Fruit fly (Drosophila melanogaster) whole organism, pupa: ENCODE results near the gene CG16854.
A peak's percentile ranks its signal among the peaks of the same experiment; 100 is the strongest.

ENCODE experiments used
- CG10348 ChIP-seq: fragments of 200-800 bp; sonication (Bioruptor generic); IDR thresholded peaks from 2 replicates; pipeline ENCODE4 v1.3.6; 2022; ENCODE audit warnings: missing biosample characterization, missing genetic modification characterization
- CG12605 ChIP-seq: fragments of 200-800 bp; sonication (Bioruptor generic); IDR thresholded peaks from 2 replicates; pipeline ENCODE4 v1.3.6; 2022; ENCODE audit warnings: missing biosample characterization, missing genetic modification characterization
- CG13204 ChIP-seq: fragments of 200-800 bp; sonication (Bioruptor generic); optimal IDR thresholded peaks from 2 replicates; lab custom pipeline; 2018; ENCODE audit warnings: missing biosample characterization, mild to moderate bottlenecking, missing genetic modification characterization, moderate library complexity
- CG14655 ChIP-seq: fragments of 200-800 bp; sonication (Bioruptor generic); optimal IDR thresholded peaks from 3 replicates; lab custom pipeline; 2017; ENCODE audit warnings: mild to moderate bottlenecking, missing biosample characterization, missing genetic modification reagents, missing genetic modification characterization
- CG15710 ChIP-seq: fragments of 200-800 bp; sonication (Bioruptor generic); optimal IDR thresholded peaks from 2 replicates; lab custom pipeline; 2018; ENCODE audit warnings: missing biosample characterization, mild to moderate bottlenecking, missing genetic modification characterization, moderate library complexity
- CG17806 ChIP-seq: fragments of 200-800 bp; sonication (Bioruptor generic); optimal IDR thresholded peaks from 2 replicates; lab custom pipeline; 2018; ENCODE audit warnings: missing biosample characterization, mild to moderate bottlenecking, missing genetic modification characterization, moderate library complexity
- CG32121 ChIP-seq: fragments of 200-800 bp; sonication (Bioruptor generic); IDR thresholded peaks from 2 replicates; pipeline ENCODE4 v1.3.6; 2022; ENCODE audit warnings: missing biosample characterization, missing genetic modification characterization
- CG34367 ChIP-seq: fragments of 200-800 bp; sonication (Bioruptor generic); optimal IDR thresholded peaks from 2 replicates; lab custom pipeline; 2018; ENCODE audit warnings: missing biosample characterization, mild to moderate bottlenecking, missing genetic modification characterization
- CG4496 ChIP-seq: fragments of 200-800 bp; sonication (Bioruptor generic); IDR thresholded peaks from 3 replicates; pipeline ENCODE4 v1.3.6; 2022; ENCODE audit warnings: missing biosample characterization, missing genetic modification characterization
- CG8159 ChIP-seq: fragments of 200-800 bp; sonication (Bioruptor generic); optimal IDR thresholded peaks from 3 replicates; lab custom pipeline; 2018; ENCODE audit warnings: missing biosample characterization, mild to moderate bottlenecking, missing genetic modification characterization, moderate library complexity
- CG8301 ChIP-seq: fragments of 200-800 bp; sonication (Bioruptor generic); optimal IDR thresholded peaks from 2 replicates; lab custom pipeline; 2018; ENCODE audit warnings: missing biosample characterization, mild to moderate bottlenecking, missing genetic modification characterization
- CG9948 ChIP-seq: fragments of 200-800 bp; sonication (Bioruptor generic); optimal IDR thresholded peaks from 2 replicates; lab custom pipeline; 2018; ENCODE audit warnings: missing biosample characterization, mild to moderate bottlenecking, missing genetic modification characterization, moderate library complexity
- D1 ChIP-seq: fragments of 200-800 bp; sonication (Bioruptor generic); optimal IDR thresholded peaks from 2 replicates; lab custom pipeline; 2018; ENCODE audit warnings: missing biosample characterization, mild to moderate bottlenecking, missing genetic modification characterization, moderate library complexity
- EcR ChIP-seq: fragments of 200-800 bp; sonication (Bioruptor generic); optimal IDR thresholded peaks from 3 replicates; lab custom pipeline; 2019; ENCODE audit warnings: missing biosample characterization, missing genetic modification characterization, mild to moderate bottlenecking, moderate library complexity, missing genetic modification reagents
- Ets98B ChIP-seq: fragments of 200-800 bp; sonication (Bioruptor generic); IDR thresholded peaks from 2 replicates; pipeline ENCODE4 v1.3.6; 2022; ENCODE audit warnings: missing biosample characterization, missing genetic modification characterization
- Pif1A ChIP-seq: fragments of 200-800 bp; sonication (Bioruptor generic); optimal IDR thresholded peaks from 3 replicates; lab custom pipeline; 2016; ENCODE audit warnings: missing biosample characterization, missing genetic modification characterization
- Pif1B ChIP-seq: fragments of 200-800 bp; sonication (Bioruptor generic); optimal IDR thresholded peaks from 3 replicates; lab custom pipeline; 2016; ENCODE audit warnings: missing biosample characterization, missing genetic modification characterization
- Snoo ChIP-seq: fragments of 200-800 bp; sonication (Bioruptor generic); optimal IDR thresholded peaks from 3 replicates; lab custom pipeline; 2017; ENCODE audit warnings: missing biosample characterization, mild to moderate bottlenecking, missing genetic modification characterization, inconsistent platforms
- fd96Ca ChIP-seq: fragments of 200-800 bp; sonication (Bioruptor generic); IDR thresholded peaks from 3 replicates; pipeline ENCODE4 v1.3.6; 2022; ENCODE audit warnings: missing biosample characterization, missing genetic modification characterization
- gl ChIP-seq: fragments of 200-800 bp; sonication (Bioruptor generic); optimal IDR thresholded peaks from 2 replicates; lab custom pipeline; 2018; ENCODE audit warnings: missing biosample characterization, mild to moderate bottlenecking, missing genetic modification characterization
- rn ChIP-seq: fragments of 200-800 bp; sonication (Bioruptor generic); IDR thresholded peaks from 2 replicates; pipeline ENCODE4 v1.3.6; 2022; ENCODE audit warnings: missing biosample characterization, missing genetic modification characterization

Gene CG16854

DNA sequence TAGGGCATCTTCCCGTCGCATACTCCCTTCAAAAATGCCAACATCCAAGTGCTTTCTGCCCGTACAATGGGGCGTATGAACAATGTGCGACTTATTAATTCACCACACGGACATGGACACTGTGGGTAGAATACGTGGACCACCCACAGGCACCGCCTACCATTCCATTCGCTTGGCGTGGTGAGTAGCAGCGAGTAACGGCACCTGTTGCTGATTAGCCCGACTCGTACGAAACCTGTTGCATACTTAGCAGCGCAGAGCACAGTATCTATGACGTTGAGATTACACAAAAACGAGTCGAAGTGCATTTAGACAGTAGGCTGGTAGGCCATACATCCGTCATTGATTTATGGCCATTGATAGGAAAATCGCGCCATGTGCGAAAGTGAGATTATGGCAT lies 4.5 kb upstream of the CG16854 start:
- TF ChIP-seq CG12605 (GFP tag; lab: Robert Waterston, UW): peak; percentile 95
- TF ChIP-seq gl (tag; lab: Kevin White, UChicago): no peak

DNA sequence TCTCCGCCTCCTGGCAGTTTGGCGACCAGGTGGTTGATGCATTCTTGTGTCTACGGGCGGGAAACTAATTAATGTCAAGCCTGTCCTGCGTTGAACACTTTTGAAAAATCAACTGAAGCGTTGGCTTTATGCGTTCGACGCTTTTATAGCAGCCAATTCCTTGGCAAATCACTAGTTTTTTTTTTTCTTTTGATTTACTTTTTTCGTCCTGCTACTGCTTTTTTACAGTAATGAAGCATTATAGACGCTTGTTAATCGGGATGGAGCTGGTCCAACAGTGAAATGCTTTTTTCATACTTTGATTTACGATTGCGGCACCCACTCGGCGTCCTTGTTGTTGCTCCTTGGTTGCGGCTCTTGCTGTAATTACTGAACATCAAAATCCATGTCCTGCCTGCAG lies 1.4 kb upstream of the CG16854 start, which contains the start of gene AstCC:
TSS of gene AstCC (minus strand) at position 101 of the 400 bp plus-strand sequence.
- no peak for TF ChIP-seq CG17806 (tag; lab: Kevin White, UChicago)
- TF ChIP-seq CG15710 (tag; lab: Kevin White, UChicago): no peak
- TF ChIP-seq CG8159 (tag; lab: Kevin White, UChicago): no peak
- no peak for TF ChIP-seq EcR (GFP tag; lab: Kevin White, UChicago)
- TF ChIP-seq CG8301 (tag; lab: Kevin White, UChicago): no peak

- TF ChIP-seq gl (tag; lab: Kevin White, UChicago): no peak
- no peak for TF ChIP-seq CG4496 (GFP tag; lab: Robert Waterston, UW)
- TF ChIP-seq CG10348 (GFP tag; lab: Robert Waterston, UW): no peak
- no peak for TF ChIP-seq Ets98B
- peak; percentile 37; the same call in 1 of the 2 replicates for TF ChIP-seq CG32121 (GFP tag; lab: Robert Waterston, UW)
- TF ChIP-seq D1 (tag; lab: Kevin White, UChicago): peak; percentile 87
- TF ChIP-seq Pif1A (GFP tag; lab: Kevin White, UChicago): no peak
- TF ChIP-seq CG17806 (tag; lab: Kevin White, UChicago): peak; percentile 39
- no peak for TF ChIP-seq Pif1B (GFP tag; lab: Kevin White, UChicago)
- no peak for TF ChIP-seq CG8301 (tag; lab: Kevin White, UChicago)
- no peak for TF ChIP-seq CG12605 (GFP tag; lab: Robert Waterston, UW)
- peak; percentile 42 for TF ChIP-seq CG15710 (tag; lab: Kevin White, UChicago)
- no peak for TF ChIP-seq Snoo (tag; lab: Kevin White, UChicago)
- no peak for TF ChIP-seq CG14655 (GFP tag; lab: Kevin White, UChicago)
- no peak for TF ChIP-seq rn (GFP tag; lab: Robert Waterston, UW)
- TF ChIP-seq CG9948: no peak
- no peak for TF ChIP-seq CG8159 (tag; lab: Kevin White, UChicago)
- TF ChIP-seq CG34367: no peak
- no peak for TF ChIP-seq EcR (GFP tag; lab: Kevin White, UChicago)
- no peak for TF ChIP-seq CG13204
- no peak for TF ChIP-seq fd96Ca (GFP tag; lab: Robert Waterston, UW)
Observed at dm6 chr2L:11091111-11091510, 4.6 kb downstream of the CG16854 start, which contains the start of gene Wdr59. Gene Wdr59, plus strand, starts transcription at chr2L:11091444.

DNA sequence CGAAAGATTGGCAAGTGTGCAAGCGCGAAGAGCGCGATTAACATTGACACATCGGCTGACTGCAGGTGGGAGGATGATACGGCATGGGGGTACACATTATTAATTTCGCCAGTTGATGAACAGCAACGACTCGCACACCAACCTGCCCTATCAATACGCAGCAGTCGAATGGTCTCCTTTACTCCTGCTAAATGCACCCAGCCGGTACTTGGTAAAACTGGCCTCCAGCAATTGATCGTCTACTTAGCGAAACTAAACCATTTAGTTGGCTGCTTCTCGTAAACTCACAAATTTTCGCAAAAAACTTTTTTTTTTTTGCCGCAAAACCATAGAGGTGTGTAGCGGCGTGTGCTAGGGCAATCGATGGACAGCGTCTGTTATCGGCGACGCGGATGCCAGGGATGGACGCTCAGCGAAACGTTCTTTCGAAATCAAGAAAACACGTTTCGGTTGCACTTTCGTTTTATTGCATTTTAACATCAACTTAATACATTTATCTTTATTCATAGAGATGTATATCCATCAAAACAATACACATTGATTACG lies 14.1 kb downstream of the CG16854 start, which contains the start of gene Ge-1:
TSS of gene Ge-1 (minus strand) at position 373 of the 546 bp plus-strand sequence.
- TF ChIP-seq EcR (GFP tag; lab: Kevin White, UChicago) (no peak), CG14655 (GFP tag; lab: Kevin White, UChicago) (no peak), CG8159 (tag; lab: Kevin White, UChicago) (no peak), Ets98B (no peak), CG32121 (GFP tag; lab: Robert Waterston, UW) (no peak), CG15710 (tag; lab: Kevin White, UChicago) (no peak), gl (tag; lab: Kevin White, UChicago) (peak; percentile 2)

- no peak for TF ChIP-seq rn (GFP tag; lab: Robert Waterston, UW)
- no peak for TF ChIP-seq CG12605 (GFP tag; lab: Robert Waterston, UW)
- 0 out of 3 replicates have a peak, but pooled peaks have one; percentile 35 for TF ChIP-seq fd96Ca (GFP tag; lab: Robert Waterston, UW)
- TF ChIP-seq Ets98B: no peak
- TF ChIP-seq CG9948: no peak
- TF ChIP-seq CG4496 (GFP tag; lab: Robert Waterston, UW): no peak
- TF ChIP-seq Pif1A (GFP tag; lab: Kevin White, UChicago): no peak
- TF ChIP-seq CG13204: no peak
Observed at dm6 chr2L:11105320-11105719, 18.8 kb downstream of the CG16854 start.

DNA sequence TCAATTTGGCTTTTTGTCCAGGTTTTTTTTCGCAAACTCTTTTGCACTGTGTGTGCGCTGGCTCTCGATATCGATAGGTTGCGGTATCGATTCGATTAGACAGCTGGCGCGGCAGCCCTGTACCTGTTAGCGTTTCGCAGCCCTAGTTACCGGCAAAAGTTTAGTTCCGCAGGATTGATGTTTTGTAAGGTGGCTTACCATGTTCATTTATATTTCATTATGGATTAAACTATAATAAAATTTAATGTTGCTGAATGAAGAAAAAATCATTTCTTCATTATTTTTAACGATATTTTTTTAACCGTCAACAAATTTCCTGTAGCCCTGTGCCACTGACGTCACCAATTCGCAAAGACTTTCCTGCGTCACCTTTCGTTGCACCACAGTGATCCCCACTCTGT lies 20.0 kb downstream of the CG16854 start, which contains the start of gene Reps:
TSS of gene Reps (minus strand) at position 84 of the 401 bp plus-strand sequence.
- TF ChIP-seq Pif1A (GFP tag; lab: Kevin White, UChicago): peak; percentile 97
- TF ChIP-seq Ets98B: peak; percentile 98
- peak; percentile 96 for TF ChIP-seq Pif1B (GFP tag; lab: Kevin White, UChicago)
- peak; percentile 96 for TF ChIP-seq CG12605 (GFP tag; lab: Robert Waterston, UW)
- TF ChIP-seq CG34367: peak; percentile 98
- TF ChIP-seq CG17806 (tag; lab: Kevin White, UChicago): peak; percentile 98
- peak; percentile 99 for TF ChIP-seq fd96Ca (GFP tag; lab: Robert Waterston, UW)
- peak; percentile 96 for TF ChIP-seq CG10348 (GFP tag; lab: Robert Waterston, UW)
- peak; percentile 98 for TF ChIP-seq CG9948
- peak; percentile 98 for TF ChIP-seq Snoo (tag; lab: Kevin White, UChicago)
- TF ChIP-seq gl (tag; lab: Kevin White, UChicago): peak; percentile 92
- no peak for TF ChIP-seq CG13204
- TF ChIP-seq CG4496 (GFP tag; lab: Robert Waterston, UW): peak; percentile 99
- peak; percentile 98 for TF ChIP-seq CG32121 (GFP tag; lab: Robert Waterston, UW)
- TF ChIP-seq CG8159 (tag; lab: Kevin White, UChicago): peak; percentile 98
- peak; percentile 98 for TF ChIP-seq CG15710 (tag; lab: Kevin White, UChicago)
- TF ChIP-seq EcR (GFP tag; lab: Kevin White, UChicago): peak; percentile 51
- TF ChIP-seq CG14655 (GFP tag; lab: Kevin White, UChicago): peak; percentile 98
- TF ChIP-seq CG8301 (tag; lab: Kevin White, UChicago): peak; percentile 97
- no peak for TF ChIP-seq D1 (tag; lab: Kevin White, UChicago)
- peak; percentile 98 for TF ChIP-seq rn (GFP tag; lab: Robert Waterston, UW)
- TF ChIP-seq, all 21 proteins: peak for 19
